Fruit fly (Drosophila melanogaster): ENCODE results near the gene CG34164.

CG34164 gene

DNA sequence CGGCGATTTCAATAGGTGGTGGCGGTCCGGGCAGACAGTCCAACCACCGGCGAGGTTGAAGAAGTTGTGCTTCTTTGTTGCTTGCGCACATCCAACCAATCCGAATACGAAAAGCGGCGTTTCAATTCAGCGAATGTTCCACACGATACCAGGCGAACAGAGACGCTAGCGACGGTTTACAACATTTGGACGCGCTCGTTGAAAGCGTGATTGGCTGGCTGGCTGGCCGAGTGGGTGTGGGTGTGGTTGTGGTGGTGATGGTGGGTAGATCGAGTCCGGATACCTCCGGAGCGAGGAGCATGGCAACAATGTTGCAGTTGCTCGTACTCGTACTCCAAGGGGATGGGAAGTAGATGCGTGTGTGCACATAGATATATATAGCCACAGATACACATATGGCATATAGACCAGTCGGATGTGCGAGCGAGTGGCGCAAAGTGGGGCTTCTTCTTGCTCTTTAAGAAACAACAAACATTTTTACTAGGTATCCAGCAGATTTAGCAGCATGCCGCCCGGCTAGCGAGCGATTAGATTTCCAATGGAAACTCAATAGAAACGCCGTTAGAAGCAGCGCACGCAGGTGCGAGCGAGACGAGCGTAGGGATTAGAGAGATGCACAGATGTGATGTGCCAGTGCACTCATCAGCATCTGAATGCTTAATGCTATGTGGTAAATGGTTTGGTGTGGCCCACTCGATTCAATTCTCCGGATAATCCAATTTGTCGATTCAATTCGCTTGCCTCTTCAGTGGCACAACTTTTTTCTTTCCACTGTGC lies 45.9 kb upstream of the CG34164 start:
- TF ChIP-seq gl (tag; optimal IDR thresholded peaks at IDR 0.05) (peak; percentile 3), CG15710 (tag; optimal IDR thresholded peaks at IDR 0.05) (no peak), CG12605 (GFP tag; IDR thresholded peaks at IDR 0.05) (no peak), rn (GFP tag; IDR thresholded peaks at IDR 0.05) (no peak), Pif1B (GFP tag; optimal IDR thresholded peaks at IDR 0.05) (peak; percentile 18), Ets98B (GFP tag; IDR thresholded peaks at IDR 0.05) (no peak), CG8159 (tag; optimal IDR thresholded peaks at IDR 0.05) (no peak), CG17806 (tag; optimal IDR thresholded peaks at IDR 0.05) (no peak), EcR (GFP tag; optimal IDR thresholded peaks at IDR 0.05) (peak; percentile 93), CG14655 (GFP tag; optimal IDR thresholded peaks at IDR 0.05) (peak; percentile 19), CG10348 (GFP tag; IDR thresholded peaks at IDR 0.05) (no peak), CG34367 (tag; optimal IDR thresholded peaks at IDR 0.05) (no peak), Snoo (tag; optimal IDR thresholded peaks at IDR 0.05) (peak; percentile 30), D1 (tag; optimal IDR thresholded peaks at IDR 0.05) (no peak), CG9948 (tag; optimal IDR thresholded peaks at IDR 0.05) (no peak), CG13204 (GFP tag; optimal IDR thresholded peaks at IDR 0.05) (peak; percentile 91), Pif1A (GFP tag; optimal IDR thresholded peaks at IDR 0.05) (no peak), CG4496 (GFP tag; IDR thresholded peaks at IDR 0.05) (no peak)

DNA sequence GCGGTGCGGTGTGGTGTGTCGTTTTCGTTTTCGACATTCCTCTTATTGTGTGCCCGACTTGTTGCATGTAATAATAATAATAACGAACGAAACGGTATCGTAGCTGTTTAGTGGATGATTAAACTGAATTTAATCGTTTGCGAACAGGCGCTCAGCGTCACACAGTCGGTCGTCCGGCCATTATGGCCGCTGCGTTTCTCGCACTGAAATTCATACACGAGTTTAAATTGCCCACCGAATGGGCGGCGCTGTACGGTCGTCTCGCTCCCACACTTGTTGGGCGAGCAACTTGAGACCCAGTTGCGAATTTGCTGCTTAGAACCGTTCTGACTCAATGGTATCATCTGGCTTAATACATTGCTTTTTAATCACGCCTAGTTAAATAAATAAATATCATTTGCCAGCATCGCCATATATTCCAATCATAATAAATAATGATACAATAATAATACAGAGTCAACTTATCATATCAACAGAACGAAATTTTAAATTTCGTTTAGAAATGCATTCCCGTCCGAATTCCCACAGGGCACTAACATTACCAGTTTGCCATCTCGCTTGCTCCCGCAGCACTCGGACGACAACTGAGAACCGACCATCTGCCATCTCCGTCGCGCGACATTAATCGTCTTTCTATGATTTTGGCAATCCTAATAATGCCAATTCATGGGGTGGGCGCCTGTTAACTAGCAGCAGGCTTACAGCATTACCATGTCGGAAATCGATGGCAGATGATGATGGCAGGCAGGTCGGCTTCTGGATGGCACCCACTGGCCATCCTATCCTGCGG lies 45.1 kb upstream of the CG34164 start:
- peak; percentile 93 for TF ChIP-seq Snoo (tag; optimal IDR thresholded peaks at IDR 0.05)
- TF ChIP-seq CG13204 (GFP tag; optimal IDR thresholded peaks at IDR 0.05), result peak; percentile 71
- TF ChIP-seq CG17806 (tag; optimal IDR thresholded peaks at IDR 0.05), result peak; percentile 90
- no peak for TF ChIP-seq rn (GFP tag; IDR thresholded peaks at IDR 0.05)
- peak; percentile 90 for TF ChIP-seq Pif1A (GFP tag; optimal IDR thresholded peaks at IDR 0.05)
- TF ChIP-seq Pif1B (GFP tag; optimal IDR thresholded peaks at IDR 0.05), result peak; percentile 81
- TF ChIP-seq CG34367 (tag; optimal IDR thresholded peaks at IDR 0.05), result peak; percentile 90
- TF ChIP-seq CG14655 (GFP tag; optimal IDR thresholded peaks at IDR 0.05), result peak; percentile 92
- peak; percentile 96 for TF ChIP-seq CG8159 (tag; optimal IDR thresholded peaks at IDR 0.05)
- peak; percentile 93 for TF ChIP-seq CG15710 (tag; optimal IDR thresholded peaks at IDR 0.05)
- peak; percentile 92 for TF ChIP-seq CG9948 (tag; optimal IDR thresholded peaks at IDR 0.05)
- no peak for TF ChIP-seq CG4496 (GFP tag; IDR thresholded peaks at IDR 0.05)
- peak; percentile 82 for TF ChIP-seq gl (tag; optimal IDR thresholded peaks at IDR 0.05)
- no peak for TF ChIP-seq D1 (tag; optimal IDR thresholded peaks at IDR 0.05)
- no peak for TF ChIP-seq Ets98B (GFP tag; IDR thresholded peaks at IDR 0.05)
- peak; percentile 93 for TF ChIP-seq CG8301 (tag; optimal IDR thresholded peaks at IDR 0.05)

dm6 chr2L:12011682-12012655 lies 44.2 kb upstream of the CG34164 start:
- peak; percentile 64 for TF ChIP-seq CG8159 (tag; optimal IDR thresholded peaks at IDR 0.05)
- no peak for TF ChIP-seq rn (GFP tag; IDR thresholded peaks at IDR 0.05)
- TF ChIP-seq CG10348 (GFP tag; IDR thresholded peaks at IDR 0.05), result no peak
- no peak for TF ChIP-seq CG4496 (GFP tag; IDR thresholded peaks at IDR 0.05)
- TF ChIP-seq Pif1B (GFP tag; optimal IDR thresholded peaks at IDR 0.05), result peak; percentile 73
- peak; percentile 54 for TF ChIP-seq CG15710 (tag; optimal IDR thresholded peaks at IDR 0.05)
- peak; percentile 100 for TF ChIP-seq EcR (GFP tag; optimal IDR thresholded peaks at IDR 0.05)
- no peak for TF ChIP-seq D1 (tag; optimal IDR thresholded peaks at IDR 0.05)
- TF ChIP-seq Pif1A (GFP tag; optimal IDR thresholded peaks at IDR 0.05), result no peak
- no peak for TF ChIP-seq fd96Ca (GFP tag; IDR thresholded peaks at IDR 0.05)
- no peak for TF ChIP-seq CG12605 (GFP tag; IDR thresholded peaks at IDR 0.05)
- peak; percentile 35 for TF ChIP-seq CG9948 (tag; optimal IDR thresholded peaks at IDR 0.05)
- peak; percentile 51 for TF ChIP-seq CG17806 (tag; optimal IDR thresholded peaks at IDR 0.05)
- peak; percentile 58 for TF ChIP-seq CG8301 (tag; optimal IDR thresholded peaks at IDR 0.05)
- TF ChIP-seq Snoo (tag; optimal IDR thresholded peaks at IDR 0.05), result peak; percentile 66
- TF ChIP-seq Ets98B (GFP tag; IDR thresholded peaks at IDR 0.05), result no peak
- TF ChIP-seq CG14655 (GFP tag; optimal IDR thresholded peaks at IDR 0.05), result peak; percentile 67
- TF ChIP-seq CG34367 (tag; optimal IDR thresholded peaks at IDR 0.05), result peak; percentile 13
- TF ChIP-seq gl (tag; optimal IDR thresholded peaks at IDR 0.05), result peak; percentile 48
- TF ChIP-seq CG13204 (GFP tag; optimal IDR thresholded peaks at IDR 0.05), result peak; percentile 96
- TF ChIP-seq CG32121 (GFP tag; IDR thresholded peaks at IDR 0.05), result no peak

dm6 chr2L:12013243-12013642 lies 42.9 kb upstream of the CG34164 start:
- TF ChIP-seq Ets98B (GFP tag; IDR thresholded peaks at IDR 0.05) (no peak), Pif1B (GFP tag; optimal IDR thresholded peaks at IDR 0.05) (peak; percentile 0), CG8159 (tag; optimal IDR thresholded peaks at IDR 0.05) (peak; percentile 57), CG14655 (GFP tag; optimal IDR thresholded peaks at IDR 0.05) (no peak), CG12605 (GFP tag; IDR thresholded peaks at IDR 0.05) (no peak), Snoo (tag; optimal IDR thresholded peaks at IDR 0.05) (no peak), D1 (tag; optimal IDR thresholded peaks at IDR 0.05) (no peak), CG9948 (tag; optimal IDR thresholded peaks at IDR 0.05) (peak; percentile 31), CG17806 (tag; optimal IDR thresholded peaks at IDR 0.05) (peak; percentile 34), fd96Ca (GFP tag; IDR thresholded peaks at IDR 0.05) (no peak), gl (tag; optimal IDR thresholded peaks at IDR 0.05) (no peak), EcR (GFP tag; optimal IDR thresholded peaks at IDR 0.05) (no peak), CG4496 (GFP tag; IDR thresholded peaks at IDR 0.05) (no peak), CG15710 (tag; optimal IDR thresholded peaks at IDR 0.05) (peak; percentile 37), CG8301 (tag; optimal IDR thresholded peaks at IDR 0.05) (no peak), CG34367 (tag; optimal IDR thresholded peaks at IDR 0.05) (peak; percentile 10), Pif1A (GFP tag; optimal IDR thresholded peaks at IDR 0.05) (no peak), CG13204 (GFP tag; optimal IDR thresholded peaks at IDR 0.05) (no peak), CG32121 (GFP tag; IDR thresholded peaks at IDR 0.05) (no peak), rn (GFP tag; IDR thresholded peaks at IDR 0.05) (no peak), CG10348 (GFP tag; IDR thresholded peaks at IDR 0.05) (no peak)
